Worm (Caenorhabditis elegans): ENCODE data around the gene swan-1.

swan-1 gene

DNA sequence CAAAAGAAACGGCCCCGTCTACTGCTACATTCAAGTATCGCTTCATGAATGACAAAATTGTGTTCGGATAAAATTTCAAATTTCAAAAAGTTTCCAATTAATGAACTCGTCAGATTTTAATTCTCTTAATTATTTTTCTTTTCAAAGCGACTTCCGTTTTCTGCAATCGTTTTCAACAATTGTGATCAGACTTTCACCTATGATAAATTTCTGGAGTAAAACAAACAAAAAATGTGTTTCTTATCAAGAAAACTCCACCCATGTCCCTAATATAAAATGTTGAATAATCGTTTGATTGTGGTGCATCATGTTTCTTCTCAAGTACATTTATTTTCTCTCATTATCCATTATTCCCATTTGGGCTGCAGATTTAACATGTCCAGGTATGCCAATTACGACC, 35.8 kb downstream of the swan-1 start, which contains the start of gene F20G2.5:
Gene F20G2.5, plus strand, starts transcription at position 301 of the 400 bp plus-strand sequence.
- no peak for TF ChIP-seq unc-62 (GFP tag; optimal IDR thresholded peaks at IDR 0.05)

DNA sequence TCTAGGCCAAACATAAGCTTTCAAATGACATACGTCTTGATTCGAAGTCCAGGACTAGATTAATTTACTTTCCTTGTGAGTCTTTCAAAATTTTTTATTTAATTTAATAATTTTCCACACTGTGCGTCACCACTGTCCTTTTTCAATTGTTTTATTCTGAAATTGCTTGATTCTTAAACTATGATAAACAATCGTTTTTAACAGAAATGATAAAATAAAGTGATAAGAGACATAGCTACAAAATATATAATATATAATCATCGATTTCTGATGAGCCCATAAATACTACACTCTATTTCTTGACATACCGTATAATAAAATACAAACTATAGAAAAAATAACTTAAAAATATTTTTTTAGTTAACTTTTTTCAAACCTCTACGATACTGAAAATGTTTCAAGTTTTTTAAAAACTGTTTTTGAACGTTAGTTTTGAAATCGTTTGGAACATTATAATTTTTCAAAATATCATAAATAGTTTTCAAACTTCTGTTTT, 38.0 kb downstream of the swan-1 start, which contains the start of gene nas-24:
Gene nas-24, plus strand, starts transcription at position 446 of the 496 bp plus-strand sequence.
- no peak for TF ChIP-seq unc-62 (GFP tag; optimal IDR thresholded peaks at IDR 0.05)

DNA sequence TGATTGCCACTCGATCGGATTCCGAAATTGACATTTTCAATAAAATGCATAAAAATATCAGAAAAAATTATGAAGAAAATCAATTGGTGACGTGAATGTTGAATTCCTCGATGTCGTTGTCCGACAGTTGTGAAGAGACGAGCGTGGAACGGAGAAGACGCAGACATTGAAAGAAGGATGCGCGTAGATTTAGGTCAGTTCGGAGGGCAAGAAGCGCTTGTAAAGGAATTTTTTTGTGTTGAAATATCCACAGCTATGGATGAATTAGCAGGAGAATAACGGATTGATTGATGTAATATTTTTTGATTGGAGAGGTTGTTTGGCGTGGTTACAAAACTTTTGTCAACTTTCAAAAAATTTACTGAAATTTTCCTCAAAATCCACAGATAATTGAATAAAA, 38.6 kb downstream of the swan-1 start, which contains the start of gene F20G2.3:
Gene F20G2.3, minus strand, starts transcription at position 101 of the 400 bp plus-strand sequence.
- no peak for TF ChIP-seq unc-62 (GFP tag; optimal IDR thresholded peaks at IDR 0.05)

DNA sequence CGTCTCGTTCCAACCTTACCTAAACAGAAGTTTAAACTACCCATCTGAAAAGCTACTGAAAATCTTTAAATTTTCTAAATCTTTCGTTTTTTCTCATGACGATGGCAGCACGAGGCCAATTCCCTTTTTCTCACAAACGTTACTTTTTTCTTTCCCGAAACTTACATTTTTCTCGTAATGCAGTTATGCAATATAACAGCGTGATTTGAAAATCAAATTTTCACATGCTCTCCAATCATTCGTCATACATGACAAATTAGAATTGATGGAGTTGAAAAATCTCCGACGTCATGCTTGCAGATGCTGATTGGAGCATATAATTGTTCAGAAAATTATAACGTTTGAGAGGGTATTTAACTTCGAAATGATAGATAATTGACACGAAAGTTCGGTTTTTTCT, 43.3 kb downstream of the swan-1 start:
- TF ChIP-seq unc-62 (GFP tag; optimal IDR thresholded peaks at IDR 0.05), result no peak

DNA sequence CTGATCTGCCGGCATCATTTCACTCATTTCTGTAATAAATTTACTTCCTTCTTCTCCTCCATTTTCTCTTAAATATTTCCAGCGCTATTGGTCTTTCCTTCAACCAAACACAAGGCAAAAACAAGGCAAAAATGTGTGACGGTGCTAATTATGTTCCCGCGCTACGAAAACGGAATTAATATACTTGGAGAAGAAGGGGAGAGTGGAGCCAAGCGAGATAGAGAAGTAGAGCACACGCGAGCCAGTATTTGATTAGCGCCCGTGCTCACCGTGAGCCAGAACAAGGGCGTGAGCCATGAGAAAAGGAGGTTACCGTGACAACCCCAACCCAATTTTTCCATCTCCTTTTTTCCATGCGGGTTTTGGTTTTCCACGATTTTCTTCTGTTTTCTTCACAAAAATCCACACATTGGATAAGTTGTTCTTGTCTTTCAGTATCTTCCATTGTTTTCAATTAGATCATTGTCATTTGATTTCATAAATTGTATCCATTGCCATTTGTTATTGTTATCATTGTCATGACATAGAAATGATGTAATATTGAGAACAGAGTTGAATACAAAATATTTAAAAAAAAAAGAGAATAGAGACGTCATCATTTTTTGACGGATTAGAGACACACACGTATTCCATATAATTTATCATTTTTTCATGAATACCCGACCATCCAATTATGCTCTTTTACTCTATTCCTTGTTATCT, 44.5 kb downstream of the swan-1 start, which contains the start of gene F20G2.6:
Gene F20G2.6, plus strand, starts transcription at position 652 of the 702 bp plus-strand sequence.
- TF ChIP-seq unc-62 (GFP tag; optimal IDR thresholded peaks at IDR 0.05), result no peak

DNA sequence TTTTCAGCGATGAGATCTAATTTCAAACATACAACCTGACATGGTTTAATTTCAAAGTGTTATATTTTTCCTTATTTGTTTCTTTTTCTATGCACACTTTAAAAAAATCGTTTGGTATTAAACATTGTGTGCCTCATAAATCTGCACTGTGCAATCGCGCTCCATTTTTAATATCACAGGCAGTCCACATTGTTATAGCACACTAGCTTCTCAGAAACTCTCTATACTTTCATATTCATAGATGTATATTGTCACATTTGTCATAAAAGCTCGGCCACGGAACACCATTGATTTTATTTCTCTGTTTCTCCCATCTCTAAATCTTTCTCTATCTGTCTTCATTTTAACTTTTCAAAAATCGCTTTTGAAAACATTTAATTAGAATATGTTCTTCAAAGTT, 49.7 kb downstream of the swan-1 start:
- no peak for TF ChIP-seq unc-62 (GFP tag; optimal IDR thresholded peaks at IDR 0.05)

DNA sequence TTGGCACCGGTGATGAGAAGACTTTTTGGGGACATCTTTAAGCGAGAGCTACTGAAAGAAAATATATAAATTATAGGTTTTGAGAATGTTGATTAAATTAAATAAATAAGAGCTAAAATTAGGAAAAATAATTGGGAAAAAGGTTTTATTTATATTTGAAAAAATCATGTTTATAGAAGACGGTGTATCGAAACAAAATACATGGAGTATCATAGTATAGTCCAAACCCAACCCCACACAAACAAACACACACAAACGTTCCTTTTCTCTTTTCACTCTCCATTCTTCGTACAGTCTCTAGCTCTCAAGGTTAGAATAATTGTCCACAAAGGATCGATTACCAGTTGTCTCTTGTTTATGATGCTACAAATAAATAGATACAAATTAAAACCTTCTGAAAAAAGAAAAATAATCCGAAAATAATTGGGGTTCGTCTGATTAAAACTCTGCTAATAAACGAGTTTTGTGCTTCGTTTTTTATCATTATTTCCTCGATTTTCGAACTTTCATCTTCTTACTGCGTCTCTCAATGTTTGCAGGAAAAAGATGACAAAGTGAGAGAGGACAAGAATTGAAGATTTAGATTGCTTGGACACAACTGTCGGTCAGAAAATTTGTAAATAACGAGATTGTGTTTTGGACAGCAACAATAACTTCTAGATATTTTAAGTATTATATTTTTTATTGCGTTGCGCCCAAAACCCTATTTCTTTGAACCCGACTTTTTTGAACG, 50.5 kb downstream of the swan-1 start, which contains the start of gene F20G2.2:
Gene F20G2.2, minus strand, starts transcription at position 51 of the 733 bp plus-strand sequence.
- no peak for TF ChIP-seq unc-62 (GFP tag; optimal IDR thresholded peaks at IDR 0.05)
